Worm (Caenorhabditis elegans) whole organism, L2 larva: ENCODE results near the gene T27E4.7.

ENCODE experiments used
- C34F6.9 ChIP-seq: fragments of 150-350 bp; optimal IDR thresholded peaks from 2 replicates; lab custom pipeline; 2014; ENCODE audit warnings: missing biosample characterization, missing genetic modification characterization
- blmp-1 ChIP-seq: sonication (generic microtip); optimal IDR thresholded peaks from 2 replicates; lab custom pipeline; 2017; ENCODE audit warnings: missing genetic modification characterization, mild to moderate bottlenecking, missing compliant biosample characterization, antibody characterized with exemption, moderate library complexity; ENCODE audit not compliant: insufficient read depth
- ceh-82 ChIP-seq: fragments of 150-350 bp; optimal IDR thresholded peaks from 2 replicates; lab custom pipeline; 2014; ENCODE audit warnings: missing biosample characterization, missing genetic modification characterization
- nhr-12 ChIP-seq: fragments of 150-350 bp; optimal IDR thresholded peaks from 2 replicates; lab custom pipeline; 2014; ENCODE audit warnings: missing biosample characterization, missing genetic modification characterization
- nhr-21 ChIP-seq: fragments of 150-350 bp; optimal IDR thresholded peaks from 2 replicates; lab custom pipeline; 2014; ENCODE audit warnings: missing biosample characterization, missing genetic modification characterization
- nhr-23 ChIP-seq: fragments of 150-350 bp; optimal IDR thresholded peaks from 2 replicates; lab custom pipeline; 2014; ENCODE audit warnings: missing biosample characterization, missing genetic modification reagents, missing genetic modification characterization
- zag-1 ChIP-seq: fragments of 150-350 bp; optimal IDR thresholded peaks from 2 replicates; lab custom pipeline; 2014; ENCODE audit warnings: missing biosample characterization, missing genetic modification characterization
- ztf-11 ChIP-seq: sonication (generic microtip); optimal IDR thresholded peaks from 2 replicates; lab custom pipeline; 2017; ENCODE audit warnings: missing biosample characterization, missing genetic modification characterization

DNA sequence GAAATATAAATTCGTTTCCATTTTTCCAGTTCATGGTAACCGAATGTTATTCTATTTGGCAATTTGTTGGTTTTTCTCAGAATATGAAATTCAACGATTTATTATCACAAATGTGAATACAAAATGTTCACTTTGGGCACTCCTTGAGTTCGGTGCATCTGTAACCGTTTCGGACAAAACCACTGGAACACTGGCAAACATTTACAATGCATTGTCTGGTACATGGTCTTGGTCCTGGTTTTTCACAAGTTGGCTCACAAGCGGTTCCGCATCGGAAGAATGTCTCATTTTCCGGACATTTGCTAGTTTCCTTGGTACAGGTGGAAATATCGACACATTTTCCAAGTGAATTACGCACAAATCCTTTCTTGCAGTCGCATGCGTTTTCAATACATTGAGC is 22.9 kb downstream of the T27E4.7 start:
- TF ChIP-seq nhr-21 (tag; lab: Kevin White, UChicago), result no peak
- TF ChIP-seq C34F6.9 (tag; lab: Kevin White, UChicago), result no peak
- TF ChIP-seq nhr-12, result no peak
- no peak for TF ChIP-seq zag-1 (tag; lab: Kevin White, UChicago)
- TF ChIP-seq ceh-82 (tag; lab: Kevin White, UChicago), result no peak
- no peak for TF ChIP-seq nhr-23 (tag; lab: Kevin White, UChicago)
- no peak for TF ChIP-seq blmp-1 (tag; lab: Kevin White, UChicago)
- TF ChIP-seq ztf-11, result no peak
